Worm (Caenorhabditis elegans): ENCODE measurements around the gene W05H7.1.

- no peak for TF ChIP-seq hrde-1 (tag; optimal IDR thresholded peaks at IDR 0.05; ENCODE audit: borderline replicate concordance)
- TF ChIP-seq unc-62 (GFP tag; optimal IDR thresholded peaks at IDR 0.05): no peak
- TF ChIP-seq nhr-179 (tag; optimal IDR thresholded peaks at IDR 0.05): no peak
- no peak for TF ChIP-seq tlf-1 (GFP tag; optimal IDR thresholded peaks at IDR 0.05)
- no peak for TF ChIP-seq unc-130 (GFP tag; optimal IDR thresholded peaks at IDR 0.05)
Observed at ce11 chrX:1426425-1426824, 24.1 kb upstream of the W05H7.1 start, which contains the start of gene F19G12.11.

All from whole organism, young adult.